Worm (Caenorhabditis elegans): Measurements from ENCODE around the gene ZK643.6.

The ZK643.6 gene

ce11 chrIII:8967639-8968038 lies 7.1 kb upstream of the ZK643.6 start, which contains the start of the genes bud-13 and rpap-2:
bud-13 (minus strand) TSS chrIII:8967727.
rpap-2 (plus strand) TSS chrIII:8967967.
- TF ChIP-seq fos-1 (tag; optimal IDR thresholded peaks at IDR 0.05) (no peak), lin-15B (tag; optimal IDR thresholded peaks at IDR 0.05) (peak; percentile 11), nfya-1 (tag; optimal IDR thresholded peaks at IDR 0.05; ENCODE audit: insufficient read depth) (peak; percentile 12)

DNA sequence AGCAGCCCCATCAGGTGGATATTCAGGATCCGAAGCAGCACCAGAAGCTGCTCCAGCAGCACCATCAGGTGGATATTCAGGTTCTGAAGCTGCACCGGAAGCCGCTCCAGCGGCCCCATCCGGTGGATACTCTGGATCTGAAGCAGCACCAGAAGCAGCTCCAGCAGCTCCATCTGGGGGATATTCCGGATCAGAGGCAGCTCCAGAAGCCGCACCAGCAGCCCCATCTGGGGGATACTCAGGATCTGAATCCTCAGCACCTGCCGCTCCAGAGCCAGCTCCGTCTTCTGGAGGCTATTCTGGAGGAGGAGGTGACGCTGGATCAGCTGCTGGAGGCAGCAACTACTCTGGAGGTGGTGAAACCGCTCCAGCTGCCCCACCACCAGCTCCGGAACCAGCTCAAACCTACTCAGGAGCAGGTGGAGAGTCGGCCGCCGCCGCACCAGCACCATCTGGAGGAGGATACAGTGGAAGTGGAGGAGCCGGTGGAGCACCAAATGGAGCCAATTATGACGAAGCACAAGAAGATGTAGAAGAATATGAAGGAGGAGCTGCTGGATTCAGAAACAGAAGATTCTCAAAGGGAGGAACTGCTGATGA lies 4.2 kb upstream of the ZK643.6 start:
- TF ChIP-seq unc-62 (GFP tag; optimal IDR thresholded peaks at IDR 0.05), result no peak
- TF ChIP-seq lin-15B (tag; optimal IDR thresholded peaks at IDR 0.05), result no peak
- TF ChIP-seq eor-1 (tag; optimal IDR thresholded peaks at IDR 0.05), result no peak
- TF ChIP-seq ceh-16 (tag; optimal IDR thresholded peaks at IDR 0.05), result no peak
- TF ChIP-seq hmg-11 (tag; optimal IDR thresholded peaks at IDR 0.05), result no peak
- no peak for TF ChIP-seq fkh-2 (tag; optimal IDR thresholded peaks at IDR 0.05)
- TF ChIP-seq zag-1 (tag; optimal IDR thresholded peaks at IDR 0.05), result no peak
- TF ChIP-seq nhr-67 (tag; optimal IDR thresholded peaks at IDR 0.05), result no peak

ce11 chrIII:8962475-8962874 lies 1.9 kb upstream of the ZK643.6 start:
- TF ChIP-seq aly-2 (tag; optimal IDR thresholded peaks at IDR 0.05) (no peak), nhr-12 (tag; optimal IDR thresholded peaks at IDR 0.05) (no peak), tbx-2 (tag; optimal IDR thresholded peaks at IDR 0.05) (no peak), mdl-1 (tag; optimal IDR thresholded peaks at IDR 0.05) (no peak), unc-39 (tag; optimal IDR thresholded peaks at IDR 0.05) (no peak), ceh-9 (tag; optimal IDR thresholded peaks at IDR 0.05) (no peak), unc-62 (GFP tag; optimal IDR thresholded peaks at IDR 0.05) (no peak), snpc-4 (tag; optimal IDR thresholded peaks at IDR 0.05) (no peak), nhr-43 (tag; optimal IDR thresholded peaks at IDR 0.05; ENCODE audit: poor library complexity, severe bottlenecking) (no peak), fkh-10 (GFP tag; optimal IDR thresholded peaks at IDR 0.05) (no peak), nhr-25 (tag; optimal IDR thresholded peaks at IDR 0.05) (no peak), nhr-76 (tag; optimal IDR thresholded peaks at IDR 0.05) (no peak), nhr-11 (tag; optimal IDR thresholded peaks at IDR 0.05) (no peak), elt-2 (tag; optimal IDR thresholded peaks at IDR 0.05) (no peak), elt-1 (tag; optimal IDR thresholded peaks at IDR 0.05) (no peak), mml-1 (tag; optimal IDR thresholded peaks at IDR 0.05) (no peak), lin-39 (tag; optimal IDR thresholded peaks at IDR 0.05) (no peak), lsy-12 (tag; optimal IDR thresholded peaks at IDR 0.05) (no peak), ztf-11 (tag; optimal IDR thresholded peaks at IDR 0.05) (no peak)

DNA sequence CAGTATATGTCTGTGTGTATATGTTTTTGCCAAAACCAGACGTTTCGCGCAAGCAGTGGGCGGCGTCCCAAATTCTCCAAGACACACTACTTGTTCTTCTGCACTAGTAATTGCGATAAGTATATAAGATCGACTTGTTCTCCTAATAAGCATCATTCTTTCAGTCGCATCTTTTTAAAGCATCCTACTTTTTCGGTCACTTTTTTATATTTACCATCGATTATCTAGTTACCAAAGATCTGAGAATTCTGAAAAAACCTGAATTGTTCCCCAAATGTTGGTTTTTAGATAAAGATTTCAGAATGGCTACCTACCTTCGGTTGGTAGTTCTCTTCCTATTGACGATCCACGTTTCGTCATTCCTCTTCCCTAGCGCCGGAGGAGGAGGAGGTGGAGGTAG lies 1.4 kb upstream of the ZK643.6 start, which contains the start of gene grl-25:
grl-25 (plus strand) TSS at position 301 of the 400 bp plus-strand sequence.
- TF ChIP-seq nhr-11 (tag; optimal IDR thresholded peaks at IDR 0.05) (no peak), nhr-28 (tag; optimal IDR thresholded peaks at IDR 0.05) (no peak), lin-15B (tag; optimal IDR thresholded peaks at IDR 0.05) (no peak), lsy-12 (tag; optimal IDR thresholded peaks at IDR 0.05) (no peak), unc-62 (GFP tag; optimal IDR thresholded peaks at IDR 0.05) (no peak), nhr-12 (tag; optimal IDR thresholded peaks at IDR 0.05) (no peak), zag-1 (tag; optimal IDR thresholded peaks at IDR 0.05) (no peak), daf-12 (tag; optimal IDR thresholded peaks at IDR 0.05) (no peak), mdl-1 (tag; optimal IDR thresholded peaks at IDR 0.05) (no peak), nhr-25 (tag; optimal IDR thresholded peaks at IDR 0.05) (no peak)

ce11 chrIII:8956146-8956646 lies 4.4 kb downstream of the ZK643.6 start, which contains the start of the genes ZK643.5 and ZK643.2:
ZK643.5 (minus strand) TSS chrIII:8956196.
ZK643.2 (plus strand) TSS chrIII:8956540.
- TF ChIP-seq nhr-12 (tag; optimal IDR thresholded peaks at IDR 0.05) (no peak), elt-1 (tag; optimal IDR thresholded peaks at IDR 0.05) (no peak), nhr-28 (tag; optimal IDR thresholded peaks at IDR 0.05) (no peak), R02D3.7 (tag; optimal IDR thresholded peaks at IDR 0.05) (peak; percentile 27), unc-39 (tag; optimal IDR thresholded peaks at IDR 0.05) (no peak), elt-3 (tag; optimal IDR thresholded peaks at IDR 0.05) (no peak), jun-1 (tag; optimal IDR thresholded peaks at IDR 0.05) (no peak), egl-27 (tag; optimal IDR thresholded peaks at IDR 0.05) (no peak), nfya-1 (tag; optimal IDR thresholded peaks at IDR 0.05; ENCODE audit: insufficient read depth) (peak; percentile 86), lsy-12 (tag; optimal IDR thresholded peaks at IDR 0.05) (no peak), nhr-67 (tag; optimal IDR thresholded peaks at IDR 0.05) (no peak), zag-1 (tag; optimal IDR thresholded peaks at IDR 0.05) (no peak), unc-62 (GFP tag; optimal IDR thresholded peaks at IDR 0.05) (no peak), pha-4 (tag; optimal IDR thresholded peaks at IDR 0.05) (peak; percentile 84), nhr-76 (tag; optimal IDR thresholded peaks at IDR 0.05) (no peak), lin-15B (tag; optimal IDR thresholded peaks at IDR 0.05) (peak; percentile 48), daf-12 (tag; optimal IDR thresholded peaks at IDR 0.05) (no peak), nhr-23 (tag; optimal IDR thresholded peaks at IDR 0.05) (no peak), ceh-16 (tag; optimal IDR thresholded peaks at IDR 0.05) (no peak), ceh-28 (tag; optimal IDR thresholded peaks at IDR 0.05) (peak; percentile 95), aly-2 (tag; optimal IDR thresholded peaks at IDR 0.05) (no peak), ZK546.5 (tag; optimal IDR thresholded peaks at IDR 0.05) (no peak), fkh-10 (GFP tag; optimal IDR thresholded peaks at IDR 0.05) (no peak), ceh-82 (tag; optimal IDR thresholded peaks at IDR 0.05) (peak; percentile 11), eor-1 (tag; optimal IDR thresholded peaks at IDR 0.05) (no peak), nhr-11 (tag; optimal IDR thresholded peaks at IDR 0.05) (no peak), egl-5 (tag; optimal IDR thresholded peaks at IDR 0.05) (peak; percentile 10), elt-2 (tag; optimal IDR thresholded peaks at IDR 0.05) (peak; percentile 14), nhr-43 (tag; optimal IDR thresholded peaks at IDR 0.05; ENCODE audit: poor library complexity, severe bottlenecking) (no peak), fos-1 (tag; optimal IDR thresholded peaks at IDR 0.05) (no peak)
